Worm (Caenorhabditis elegans) whole organism, L3 larva: ENCODE results near the gene psf-1.

ENCODE experiments used
- ama-1 ChIP-seq: fragments of 150-350 bp; optimal IDR thresholded peaks from 2 replicates; lab custom pipeline; 2018
- egl-27 ChIP-seq: sonication (generic microtip); optimal IDR thresholded peaks from 4 replicates; lab custom pipeline; 2017; ENCODE audit warnings: missing biosample characterization, missing genetic modification reagents, missing genetic modification characterization
- fkh-10 ChIP-seq: sonication (generic microtip); optimal IDR thresholded peaks from 2 replicates; lab custom pipeline; 2017; ENCODE audit warnings: missing biosample characterization, missing genetic modification reagents, missing genetic modification characterization
- mml-1 ChIP-seq: fragments of 150-350 bp; sonication (generic microtip); optimal IDR thresholded peaks from 3 replicates; lab custom pipeline; 2014; ENCODE audit warnings: missing biosample characterization, missing genetic modification characterization
- nhr-11 ChIP-seq: fragments of 150-350 bp; optimal IDR thresholded peaks from 2 replicates; lab custom pipeline; 2014; ENCODE audit warnings: missing biosample characterization, missing genetic modification characterization
- tbx-2 ChIP-seq: sonication (generic microtip); optimal IDR thresholded peaks from 2 replicates; lab custom pipeline; 2016; ENCODE audit warnings: mild to moderate bottlenecking, missing genetic modification characterization, missing compliant biosample characterization
- unc-39 ChIP-seq: sonication (generic microtip); optimal IDR thresholded peaks from 4 replicates; lab custom pipeline; 2017; ENCODE audit warnings: missing biosample characterization, missing genetic modification characterization
- ztf-4 ChIP-seq: fragments of 150-350 bp; optimal IDR thresholded peaks from 2 replicates; lab custom pipeline; 2014; ENCODE audit warnings: missing biosample characterization, missing genetic modification characterization

- TF ChIP-seq unc-39 (tag; lab: Kevin White, UChicago), result no peak
- no peak for TF ChIP-seq ama-1 (lab: Kevin White, UChicago)
- TF ChIP-seq nhr-11 (tag; lab: Kevin White, UChicago), result no peak
- TF ChIP-seq tbx-2 (tag; lab: Kevin White, UChicago), result no peak
- no peak for TF ChIP-seq ztf-4 (tag; lab: Kevin White, UChicago)
- no peak for TF ChIP-seq egl-27 (tag; lab: Kevin White, UChicago)
- no peak for TF ChIP-seq fkh-10 (GFP tag; lab: Kevin White, UChicago)
- no peak for TF ChIP-seq mml-1 (tag; lab: Kevin White, UChicago)
Measured at ce11 chrII:9966954-9967353, 1.5 kb upstream of the psf-1 start, which contains the start of gene dtmk-1.
